Worm (Caenorhabditis elegans) whole organism, L3 larva: ENCODE results near the gene F28F9.2.

Experiments used
- R02D3.7 ChIP-seq: fragments of 150-350 bp; optimal IDR thresholded peaks from 2 replicates; lab custom pipeline; 2014; ENCODE audit warnings: missing biosample characterization, missing genetic modification characterization
- ZK546.5 ChIP-seq: sonication (generic microtip); optimal IDR thresholded peaks from 2 replicates; lab custom pipeline; 2017; ENCODE audit warnings: missing biosample characterization, missing genetic modification characterization
- aly-2 ChIP-seq: fragments of 150-350 bp; optimal IDR thresholded peaks from 2 replicates; lab custom pipeline; 2014; ENCODE audit warnings: missing biosample characterization, missing genetic modification characterization
- ceh-16 ChIP-seq: sonication (generic microtip); optimal IDR thresholded peaks from 2 replicates; lab custom pipeline; 2017; ENCODE audit warnings: missing biosample characterization, missing genetic modification characterization
- ceh-28 ChIP-seq: fragments of 150-350 bp; optimal IDR thresholded peaks from 2 replicates; lab custom pipeline; 2014; ENCODE audit warnings: missing biosample characterization, missing genetic modification reagents, missing genetic modification characterization
- ceh-82 ChIP-seq: fragments of 150-350 bp; optimal IDR thresholded peaks from 2 replicates; lab custom pipeline; 2014; ENCODE audit warnings: missing biosample characterization, missing genetic modification characterization
- ceh-9 ChIP-seq: sonication (generic microtip); optimal IDR thresholded peaks from 2 replicates; lab custom pipeline; 2018; ENCODE audit warnings: missing biosample characterization, missing genetic modification characterization
- daf-12 ChIP-seq: fragments of 150-350 bp; optimal IDR thresholded peaks from 2 replicates; lab custom pipeline; 2014; ENCODE audit warnings: missing biosample characterization, missing genetic modification reagents, missing genetic modification characterization
- egl-27 ChIP-seq: sonication (generic microtip); optimal IDR thresholded peaks from 4 replicates; lab custom pipeline; 2017; ENCODE audit warnings: missing biosample characterization, missing genetic modification reagents, missing genetic modification characterization
- egl-5 ChIP-seq: fragments of 150-350 bp; optimal IDR thresholded peaks from 2 replicates; lab custom pipeline; 2017; ENCODE audit warnings: missing biosample characterization, missing genetic modification reagents, missing genetic modification characterization, inconsistent platforms
- elt-1 ChIP-seq: fragments of 150-350 bp; optimal IDR thresholded peaks from 2 replicates; lab custom pipeline; 2014; ENCODE audit warnings: missing biosample characterization, missing genetic modification characterization
- elt-2 ChIP-seq: sonication (generic microtip); optimal IDR thresholded peaks from 2 replicates; lab custom pipeline; 2016; ENCODE audit warnings: missing genetic modification reagents, mild to moderate bottlenecking, missing genetic modification characterization, missing compliant biosample characterization
- elt-3 ChIP-seq, 3 experiments: fragments of 150-350 bp in 1 of 3; sonication (generic microtip) in 2 of 3; optimal IDR thresholded peaks; 2 replicates in 2 of 3; 4 replicates in 1 of 3; lab custom pipeline; 2014 to 2017; ENCODE audit warnings: missing biosample characterization in 3 of 3, missing genetic modification characterization in 3 of 3
- eor-1 ChIP-seq, 2 experiments: fragments of 150-350 bp; optimal IDR thresholded peaks; 2 replicates each; lab custom pipeline; 2014 to 2018; ENCODE audit warnings: missing biosample characterization in 2 of 2, missing genetic modification characterization in 2 of 2
- fkh-10 ChIP-seq: sonication (generic microtip); optimal IDR thresholded peaks from 2 replicates; lab custom pipeline; 2017; ENCODE audit warnings: missing biosample characterization, missing genetic modification reagents, missing genetic modification characterization
- fkh-2 ChIP-seq: fragments of 150-350 bp; optimal IDR thresholded peaks from 2 replicates; lab custom pipeline; 2014; ENCODE audit warnings: missing biosample characterization, missing genetic modification reagents, missing genetic modification characterization
- jun-1 ChIP-seq: fragments of 150-350 bp; optimal IDR thresholded peaks from 2 replicates; lab custom pipeline; 2014; ENCODE audit warnings: missing biosample characterization, missing genetic modification reagents, missing genetic modification characterization
- lin-15B ChIP-seq: fragments of 150-350 bp; optimal IDR thresholded peaks from 2 replicates; lab custom pipeline; 2014; ENCODE audit warnings: missing biosample characterization, missing genetic modification characterization
- lin-39 ChIP-seq: fragments of 150-350 bp; optimal IDR thresholded peaks from 2 replicates; lab custom pipeline; 2018; ENCODE audit warnings: missing biosample characterization, missing genetic modification reagents, missing genetic modification characterization
- lsy-12 ChIP-seq: sonication (generic microtip); optimal IDR thresholded peaks from 2 replicates; lab custom pipeline; 2016; ENCODE audit warnings: mild to moderate bottlenecking, missing genetic modification characterization, missing compliant biosample characterization
- mml-1 ChIP-seq: fragments of 150-350 bp; sonication (generic microtip); optimal IDR thresholded peaks from 3 replicates; lab custom pipeline; 2014; ENCODE audit warnings: missing biosample characterization, missing genetic modification characterization
- nhr-23 ChIP-seq: fragments of 150-350 bp; optimal IDR thresholded peaks from 2 replicates; lab custom pipeline; 2014; ENCODE audit warnings: missing biosample characterization, missing genetic modification reagents, missing genetic modification characterization
- nhr-237 ChIP-seq: fragments of 150-350 bp; optimal IDR thresholded peaks from 2 replicates; lab custom pipeline; 2014; ENCODE audit warnings: missing biosample characterization, missing genetic modification characterization
- nhr-25 ChIP-seq: sonication (generic microtip); optimal IDR thresholded peaks from 2 replicates; lab custom pipeline; 2017; ENCODE audit warnings: missing biosample characterization, missing genetic modification characterization
- nhr-43 ChIP-seq: sonication (generic microtip); optimal IDR thresholded peaks from 2 replicates; lab custom pipeline; 2016; ENCODE audit warnings: mild to moderate bottlenecking, missing genetic modification characterization, missing compliant biosample characterization; ENCODE audit not compliant: poor library complexity, severe bottlenecking
- nhr-76 ChIP-seq: fragments of 150-350 bp; sonication (generic microtip); optimal IDR thresholded peaks from 5 replicates; lab custom pipeline; 2014; ENCODE audit warnings: missing biosample characterization, missing genetic modification characterization
- nhr-77 ChIP-seq: fragments of 150-350 bp; optimal IDR thresholded peaks from 2 replicates; lab custom pipeline; 2014; ENCODE audit warnings: missing biosample characterization, missing genetic modification characterization
- pha-4 ChIP-seq: fragments of 150-350 bp; optimal IDR thresholded peaks from 2 replicates; lab custom pipeline; 2014; ENCODE audit warnings: missing biosample characterization, missing genetic modification reagents, missing genetic modification characterization
- pqm-1 ChIP-seq: fragments of 150-350 bp; optimal IDR thresholded peaks from 2 replicates; lab custom pipeline; 2017; ENCODE audit warnings: missing biosample characterization, missing genetic modification characterization, inconsistent platforms
- sea-2 ChIP-seq: fragments of 150-350 bp; sonication (generic microtip); optimal IDR thresholded peaks from 4 replicates; lab custom pipeline; 2014; ENCODE audit warnings: missing biosample characterization, missing genetic modification reagents, missing genetic modification characterization
- skn-1 ChIP-seq: fragments of 150-350 bp; optimal IDR thresholded peaks from 2 replicates; lab custom pipeline; 2014; ENCODE audit warnings: missing biosample characterization, missing genetic modification characterization
- snpc-4 ChIP-seq: fragments of 150-350 bp; optimal IDR thresholded peaks from 2 replicates; lab custom pipeline; 2014; ENCODE audit warnings: missing biosample characterization, missing genetic modification characterization
- tbx-2 ChIP-seq: sonication (generic microtip); optimal IDR thresholded peaks from 2 replicates; lab custom pipeline; 2016; ENCODE audit warnings: mild to moderate bottlenecking, missing genetic modification characterization, missing compliant biosample characterization
- unc-62 ChIP-seq: fragments of 150-350 bp; sonication (generic microtip); optimal IDR thresholded peaks from 4 replicates; lab custom pipeline; 2014; ENCODE audit warnings: missing biosample characterization, missing genetic modification reagents, missing genetic modification characterization
- zag-1 ChIP-seq: fragments of 150-350 bp; optimal IDR thresholded peaks from 2 replicates; lab custom pipeline; 2014; ENCODE audit warnings: missing biosample characterization, missing genetic modification characterization
- ztf-11 ChIP-seq: fragments of 150-350 bp; optimal IDR thresholded peaks from 2 replicates; lab custom pipeline; 2014; ENCODE audit warnings: missing biosample characterization, missing genetic modification characterization

Gene F28F9.2

ce11 chrIV:3875260-3875659 lies 35.7 kb downstream of the F28F9.2 start (continued):
- TF ChIP-seq ZK546.5 (no peak), nhr-25 (tag; lab: Kevin White, UChicago) (no peak), egl-27 (tag; lab: Kevin White, UChicago) (peak; percentile 63), daf-12 (tag; lab: Kevin White, UChicago) (no peak), elt-1 (tag; lab: Kevin White, UChicago) (no peak), elt-3 (tag; optimal IDR thresholded peaks at IDR 0.05; lab: Kevin White, UChicago) (no peak), nhr-23 (peak; percentile 31), R02D3.7 (tag; lab: Kevin White, UChicago) (no peak), egl-5 (peak; percentile 100), mml-1 (tag; lab: Kevin White, UChicago) (no peak), sea-2 (GFP tag; lab: Kevin White, UChicago) (no peak), lin-39 (tag; lab: Kevin White, UChicago) (peak; percentile 66), aly-2 (tag; lab: Kevin White, UChicago) (no peak), ceh-9 (tag; lab: Kevin White, UChicago) (no peak), nhr-77 (tag; lab: Kevin White, UChicago) (no peak)

ce11 chrIV:3876955-3877354 lies 37.4 kb downstream of the F28F9.2 start:
- TF ChIP-seq eor-1 (tag; optimal IDR thresholded peaks at IDR 0.05; lab: Kevin White, UChicago) (no peak), pqm-1 (no peak), elt-1 (tag; lab: Kevin White, UChicago) (no peak), ceh-82 (tag; lab: Kevin White, UChicago) (no peak), elt-2 (no peak), R02D3.7 (tag; lab: Kevin White, UChicago) (no peak), ceh-28 (tag; lab: Kevin White, UChicago) (no peak), ztf-11 (no peak), zag-1 (tag; lab: Kevin White, UChicago) (no peak), ceh-9 (tag; lab: Kevin White, UChicago) (no peak), tbx-2 (tag; lab: Kevin White, UChicago) (no peak), egl-27 (tag; lab: Kevin White, UChicago) (no peak), nhr-76 (tag; lab: Kevin White, UChicago) (no peak), unc-62 (no peak), nhr-43 (no peak), egl-5 (no peak), lin-15B (no peak), mml-1 (tag; lab: Kevin White, UChicago) (no peak), lin-39 (tag; lab: Kevin White, UChicago) (no peak)

ce11 chrIV:3878283-3878938 lies 38.9 kb downstream of the F28F9.2 start, which contains the start of gene F37C4.6:
F37C4.6 (minus strand) TSS chrIV:3878333.
- TF ChIP-seq pqm-1 = peak; percentile 8
- TF ChIP-seq daf-12 (tag; lab: Kevin White, UChicago) = no peak
- peak; percentile 84 for TF ChIP-seq elt-2

- TF ChIP-seq daf-12 (tag; lab: Kevin White, UChicago) (no peak), lsy-12 (no peak), nhr-237 (tag; lab: Kevin White, UChicago) (no peak), ZK546.5 (no peak), R02D3.7 (tag; lab: Kevin White, UChicago) (no peak), pqm-1 (no peak), aly-2 (tag; lab: Kevin White, UChicago) (no peak), mml-1 (tag; lab: Kevin White, UChicago) (no peak), tbx-2 (tag; lab: Kevin White, UChicago) (no peak), fkh-10 (no peak)
Measured at ce11 chrIV:3881119-3881518, 41.6 kb downstream of the F28F9.2 start, which contains the start of the genes F37C4.8 and oac-23. F37C4.8 (minus strand) TSS chrIV:3881219. oac-23 (plus strand) TSS chrIV:3881441.

ce11 chrIV:3885369-3885768 lies 45.8 kb downstream of the F28F9.2 start, which contains the start of gene oac-22:
oac-22 (plus strand) TSS chrIV:3885669.
- TF ChIP-seq fkh-10 (no peak), ceh-9 (tag; lab: Kevin White, UChicago) (no peak), daf-12 (tag; lab: Kevin White, UChicago) (no peak), elt-1 (tag; lab: Kevin White, UChicago) (no peak), ceh-16 (tag; lab: Kevin White, UChicago) (no peak), ceh-28 (tag; lab: Kevin White, UChicago) (no peak), skn-1 (tag; lab: Kevin White, UChicago) (no peak), nhr-77 (tag; lab: Kevin White, UChicago) (no peak), R02D3.7 (tag; lab: Kevin White, UChicago) (no peak), aly-2 (tag; lab: Kevin White, UChicago) (no peak), pha-4 (tag; lab: Kevin White, UChicago) (no peak), ceh-82 (tag; lab: Kevin White, UChicago) (no peak), lin-15B (no peak), nhr-23 (no peak), fkh-2 (tag; lab: Kevin White, UChicago) (no peak), jun-1 (tag; lab: Kevin White, UChicago) (no peak), elt-2 (no peak), lsy-12 (no peak), snpc-4 (tag; lab: Kevin White, UChicago) (no peak), eor-1 (tag; optimal IDR thresholded peaks at IDR 0.05; lab: Kevin White, UChicago) (no peak)
